Worm (Caenorhabditis elegans): Measurements from ENCODE around the gene K02D10.3.

K02D10.3 gene

ce11 chrIII:8734327-8734885 is 37.3 kb downstream of the K02D10.3 start (continued):
- TF ChIP-seq ces-1 (GFP tag; optimal IDR thresholded peaks at IDR 0.05) (no peak), nhr-10 (tag; optimal IDR thresholded peaks at IDR 0.05) (no peak), nhr-77 (tag; optimal IDR thresholded peaks at IDR 0.05) (no peak), mes-2 (tag; optimal IDR thresholded peaks at IDR 0.05; ENCODE audit: poor library complexity, severe bottlenecking) (no peak), daf-12 (tag; optimal IDR thresholded peaks at IDR 0.05) (no peak), saeg-2 (GFP tag; IDR thresholded peaks at IDR 0.05) (0 out of 2 replicates have a peak, but pooled peaks have one; percentile 67), nhr-76 (tag; optimal IDR thresholded peaks at IDR 0.05) (no peak), nhr-11 (tag; optimal IDR thresholded peaks at IDR 0.05) (peak; percentile 14), spr-3 (GFP tag; optimal IDR thresholded peaks at IDR 0.05) (no peak), lin-38 (GFP tag; IDR thresholded peaks at IDR 0.05) (no peak)

ce11 chrIII:8733667-8734066 is 38.1 kb downstream of the K02D10.3 start:
- TF ChIP-seq ces-1 (GFP tag; optimal IDR thresholded peaks at IDR 0.05): no peak
- TF ChIP-seq ZK546.5 (tag; optimal IDR thresholded peaks at IDR 0.05): no peak
- 0 out of 2 replicates have a peak, but pooled peaks have one; percentile 11 for TF ChIP-seq ceh-20 (GFP tag; IDR thresholded peaks at IDR 0.05)
- peak; percentile 3 for TF ChIP-seq mes-2 (tag; optimal IDR thresholded peaks at IDR 0.05; ENCODE audit: poor library complexity, severe bottlenecking)
- TF ChIP-seq php-3 (GFP tag; IDR thresholded peaks at IDR 0.05): peak; percentile 72
- TF ChIP-seq mep-1 (tag; optimal IDR thresholded peaks at IDR 0.05): no peak
- TF ChIP-seq cey-2 (tag; optimal IDR thresholded peaks at IDR 0.05; ENCODE audit: borderline replicate concordance, insufficient read depth): no peak
- peak in 1 of 2 experiments; percentile 75 for TF ChIP-seq mdl-1 (tag; optimal IDR thresholded peaks at IDR 0.05)
- TF ChIP-seq nhr-28 (tag; optimal IDR thresholded peaks at IDR 0.05): peak; percentile 44
- TF ChIP-seq ceh-32 (tag; optimal IDR thresholded peaks at IDR 0.05; ENCODE audit: poor library complexity): no peak
- TF ChIP-seq pqm-1 (tag; optimal IDR thresholded peaks at IDR 0.05): peak; percentile 88
- peak; percentile 94 for TF ChIP-seq dve-1 (tag; optimal IDR thresholded peaks at IDR 0.05; ENCODE audit: insufficient read depth)
- peak in 1 of 2 experiments; percentile 28 for TF ChIP-seq daf-16 (GFP tag; optimal IDR thresholded peaks at IDR 0.05)
- TF ChIP-seq daf-16 (tag; optimal IDR thresholded peaks at IDR 0.05): peak; percentile 52
- no peak for TF ChIP-seq rbr-2 (tag; optimal IDR thresholded peaks at IDR 0.05)
- no peak for TF ChIP-seq egl-27 (tag; optimal IDR thresholded peaks at IDR 0.05)
- peak; percentile 64; the same call in 1 of the 2 replicates for TF ChIP-seq tra-1 (GFP tag; IDR thresholded peaks at IDR 0.05)
- peak; percentile 10 for TF ChIP-seq nhr-77 (tag; optimal IDR thresholded peaks at IDR 0.05)
- TF ChIP-seq zag-1 (tag; optimal IDR thresholded peaks at IDR 0.05): no peak
- peak; percentile 24; the same call in 1 of the 2 replicates for TF ChIP-seq lin-38 (GFP tag; IDR thresholded peaks at IDR 0.05)
- no peak for TF ChIP-seq ztf-7 (tag; optimal IDR thresholded peaks at IDR 0.05)
- TF ChIP-seq dmd-6 (GFP tag; IDR thresholded peaks at IDR 0.05): peak; percentile 91
- TF ChIP-seq unc-130 (GFP tag; optimal IDR thresholded peaks at IDR 0.05): no peak
- peak; percentile 8 for TF ChIP-seq aha-1 (tag)
- TF ChIP-seq nhr-102 (tag; optimal IDR thresholded peaks at IDR 0.05): peak; percentile 56
- peak; percentile 62 for TF ChIP-seq hlh-11 (tag; optimal IDR thresholded peaks at IDR 0.05)
- peak; percentile 66 for TF ChIP-seq lin-1 (GFP tag; IDR thresholded peaks at IDR 0.05)
- TF ChIP-seq Y48G9A.11 (GFP tag; IDR thresholded peaks at IDR 0.05): no peak
- no peak for TF ChIP-seq set-16 (GFP tag; IDR thresholded peaks at IDR 0.05)
- no peak for TF ChIP-seq duxl-1 (tag; optimal IDR thresholded peaks at IDR 0.05; ENCODE audit: poor library complexity)
- peak; percentile 1 for TF ChIP-seq T20F7.1 (GFP tag; optimal IDR thresholded peaks at IDR 0.05)
- TF ChIP-seq hlh-30 (tag; optimal IDR thresholded peaks at IDR 0.05; ENCODE audit: insufficient read depth): peak; percentile 53

ce11 chrIII:8733237-8733636 is 38.5 kb downstream of the K02D10.3 start:
- TF ChIP-seq mep-1 (tag; optimal IDR thresholded peaks at IDR 0.05) (peak; percentile 17), nhr-48 (tag; optimal IDR thresholded peaks at IDR 0.05) (no peak), zag-1 (tag; optimal IDR thresholded peaks at IDR 0.05) (no peak), sdz-12 (GFP tag; optimal IDR thresholded peaks at IDR 0.05) (no peak), snpc-4 (tag; optimal IDR thresholded peaks at IDR 0.05) (no peak), ZK546.5 (tag; optimal IDR thresholded peaks at IDR 0.05) (no peak), lsy-2 (tag; optimal IDR thresholded peaks at IDR 0.05) (peak in 1 of 2 experiments; percentile 44), madf-9 (GFP tag; conservative IDR thresholded peaks at IDR 0.05) (no peak), ztf-7 (tag; optimal IDR thresholded peaks at IDR 0.05) (no peak), saeg-2 (GFP tag; IDR thresholded peaks at IDR 0.05) (no peak), mxl-2 (GFP tag; conservative IDR thresholded peaks at IDR 0.05) (no peak), T20F7.1 (GFP tag; optimal IDR thresholded peaks at IDR 0.05) (no peak), cey-2 (tag; optimal IDR thresholded peaks at IDR 0.05; ENCODE audit: borderline replicate concordance, insufficient read depth) (no peak), daf-16 (GFP tag; optimal IDR thresholded peaks at IDR 0.05) (no peak), daf-16 (tag; optimal IDR thresholded peaks at IDR 0.05) (peak; percentile 69), lin-29 (GFP tag; IDR thresholded peaks at IDR 0.05) (no peak), Y48G9A.11 (GFP tag; IDR thresholded peaks at IDR 0.05) (no peak), tra-1 (GFP tag; IDR thresholded peaks at IDR 0.05) (no peak), nhr-76 (tag; optimal IDR thresholded peaks at IDR 0.05) (no peak), zip-2 (tag; optimal IDR thresholded peaks at IDR 0.05) (no peak), nhr-11 (tag; optimal IDR thresholded peaks at IDR 0.05) (no peak)

All from whole organism, L4 larva.